Worm (Caenorhabditis elegans) whole organism, late embryonic: Measurements from ENCODE around the gene C08F11.17.

Experiments used
- F13H6.1 ChIP-seq: sonication (generic microtip); optimal IDR thresholded peaks from 2 replicates; lab custom pipeline; 2016; ENCODE audit warnings: missing genetic modification characterization, missing compliant biosample characterization
- K09A11.1 ChIP-seq: sonication (generic microtip); optimal IDR thresholded peaks from 2 replicates; lab custom pipeline; 2017; ENCODE audit warnings: antibody characterized with exemption, mild to moderate bottlenecking, missing genetic modification characterization, missing compliant biosample characterization; ENCODE audit not compliant: insufficient read depth
- ama-1 ChIP-seq: fragments of 150-350 bp; optimal IDR thresholded peaks from 2 replicates; lab custom pipeline; 2014
- fkh-10 ChIP-seq: fragments of 150-350 bp; optimal IDR thresholded peaks from 2 replicates; lab custom pipeline; 2014; ENCODE audit warnings: missing biosample characterization, missing genetic modification reagents, missing genetic modification characterization
- nhr-11 ChIP-seq: fragments of 150-350 bp; optimal IDR thresholded peaks from 2 replicates; lab custom pipeline; 2014; ENCODE audit warnings: missing biosample characterization, missing genetic modification characterization
- pag-3 ChIP-seq: sonication (generic microtip); optimal IDR thresholded peaks from 2 replicates; lab custom pipeline; 2016; ENCODE audit warnings: missing compliant biosample characterization, missing genetic modification characterization, borderline replicate concordance
- sox-2 ChIP-seq: fragments of 200-800 bp; sonication (Bioruptor generic); IDR thresholded peaks from 2 replicates; pipeline ENCODE4 v1.3.6; 2022; ENCODE audit warnings: missing genetic modification reagents, missing genetic modification characterization, missing compliant biosample characterization
- ttx-3 ChIP-seq: sonication (generic microtip); optimal IDR thresholded peaks from 2 replicates; lab custom pipeline; 2016; ENCODE audit warnings: missing genetic modification reagents, missing genetic modification characterization, missing compliant biosample characterization
- unc-55 ChIP-seq: sonication (generic microtip); optimal IDR thresholded peaks from 2 replicates; lab custom pipeline; 2017; ENCODE audit warnings: missing biosample characterization, missing genetic modification reagents, missing genetic modification characterization
- unc-86 ChIP-seq: sonication (generic microtip); optimal IDR thresholded peaks from 2 replicates; lab custom pipeline; 2016; ENCODE audit warnings: missing genetic modification characterization, missing compliant biosample characterization

DNA sequence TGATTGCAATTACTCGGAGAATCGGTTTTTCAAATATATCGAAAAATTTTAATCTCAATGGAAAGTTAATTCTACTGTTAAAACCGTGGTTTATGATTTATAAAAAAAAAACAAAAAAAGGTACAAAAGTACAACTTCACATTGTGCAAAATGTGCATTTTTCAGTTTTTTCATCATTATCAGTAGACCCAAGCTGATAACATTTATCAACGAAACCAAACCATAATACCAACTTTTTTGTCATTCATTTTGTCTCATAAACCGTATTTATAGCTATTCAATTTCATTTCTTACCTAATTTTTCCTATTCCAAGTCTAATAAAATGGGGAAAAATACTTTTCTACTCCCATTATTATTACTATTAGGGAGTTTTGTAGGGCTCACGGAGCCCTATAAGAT lies 11.1 kb downstream of the C08F11.17 start, which contains the start of gene ugt-22:
- TF ChIP-seq nhr-11 (tag; lab: Kevin White, UChicago) (no peak), sox-2 (GFP tag; lab: Robert Waterston, UW) (no peak), fkh-10 (GFP tag; lab: Kevin White, UChicago) (no peak), F13H6.1 (tag; lab: Kevin White, UChicago) (no peak), unc-55 (GFP tag; lab: Kevin White, UChicago) (no peak), ttx-3 (no peak), K09A11.1 (no peak), pag-3 (tag; lab: Kevin White, UChicago) (no peak), ama-1 (no peak), unc-86 (no peak)
